Worm (Caenorhabditis elegans) whole organism, mixed stage, embryonic: Measurements from ENCODE around the gene nlp-60.

Experiments used
- elt-3 ChIP-seq: fragments of 150-350 bp; optimal IDR thresholded peaks from 2 replicates; lab custom pipeline; 2014; ENCODE audit warnings: missing biosample characterization, missing genetic modification characterization
- lin-13 ChIP-seq: fragments of 150-350 bp; optimal IDR thresholded peaks from 2 replicates; lab custom pipeline; 2014; ENCODE audit warnings: missing biosample characterization, missing genetic modification characterization
- mls-2 ChIP-seq: sonication (generic microtip); optimal IDR thresholded peaks from 2 replicates; lab custom pipeline; 2016; ENCODE audit warnings: mild to moderate bottlenecking, missing genetic modification characterization, moderate library complexity, missing compliant biosample characterization
- nhr-12 ChIP-seq: fragments of 150-350 bp; optimal IDR thresholded peaks from 2 replicates; lab custom pipeline; 2014; ENCODE audit warnings: missing biosample characterization, missing genetic modification characterization
- pha-4 ChIP-seq: fragments of 150-350 bp; optimal IDR thresholded peaks from 2 replicates; lab custom pipeline; 2018; ENCODE audit warnings: missing biosample characterization, missing genetic modification reagents, missing genetic modification characterization
- snpc-4 ChIP-seq: fragments of 150-350 bp; optimal IDR thresholded peaks from 2 replicates; lab custom pipeline; 2014; ENCODE audit warnings: missing biosample characterization, missing genetic modification characterization
- tbx-8 ChIP-seq: fragments of 200-800 bp; sonication (Bioruptor generic); optimal IDR thresholded peaks from 2 replicates; lab custom pipeline; 2018; ENCODE audit warnings: mild to moderate bottlenecking, missing genetic modification characterization, moderate library complexity, missing compliant biosample characterization
- ztf-11 ChIP-seq: fragments of 150-350 bp; optimal IDR thresholded peaks from 2 replicates; lab custom pipeline; 2014; ENCODE audit warnings: missing biosample characterization, missing genetic modification characterization

DNA sequence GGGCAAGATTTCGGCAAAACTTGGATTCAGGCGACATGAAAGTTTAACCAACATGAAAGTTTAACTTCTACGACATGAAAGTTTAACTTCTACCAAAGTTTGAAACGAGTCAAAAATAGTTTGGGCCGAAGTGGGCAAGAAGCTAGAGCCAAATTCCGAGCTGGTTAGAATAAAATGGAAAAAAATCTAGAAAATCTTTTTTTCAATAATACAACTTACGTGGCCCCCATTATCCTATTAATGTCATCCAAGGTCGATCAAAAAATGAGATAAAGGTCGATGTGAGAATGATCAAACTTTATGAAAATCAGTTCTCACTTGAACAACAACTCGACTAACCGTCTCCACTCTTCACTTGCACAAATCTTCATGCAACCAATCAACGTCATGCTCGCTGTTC, 1.8 kb downstream of the nlp-60 start, which contains the start of gene F08B4.8:
- TF ChIP-seq tbx-8 (no peak), nhr-12 (no peak), ztf-11 (tag; lab: Kevin White, UChicago) (no peak), snpc-4 (tag; lab: Kevin White, UChicago) (no peak), elt-3 (no peak), lin-13 (tag; lab: Kevin White, UChicago) (no peak), pha-4 (tag; lab: Kevin White, UChicago) (no peak), mls-2 (tag; lab: Kevin White, UChicago) (no peak)
